Worm (Caenorhabditis elegans) whole organism, early embryonic: ENCODE results near the gene mltn-1.

Source experiments
- ama-1 ChIP-seq: fragments of 150-350 bp; optimal IDR thresholded peaks from 2 replicates; lab custom pipeline; 2014
- ceh-13 ChIP-seq: fragments of 200-800 bp; sonication (Bioruptor generic); optimal IDR thresholded peaks from 2 replicates; lab custom pipeline; 2018; ENCODE audit warnings: mild to moderate bottlenecking, missing genetic modification characterization, missing compliant biosample characterization
- flt-1 ChIP-seq: fragments of 200-800 bp; sonication (Bioruptor generic); IDR thresholded peaks from 2 replicates; pipeline ENCODE4 v1.3.6; 2022; ENCODE audit warnings: missing genetic modification characterization, missing compliant biosample characterization

- TF ChIP-seq flt-1 (GFP tag; lab: Robert Waterston, UW) (no peak), ceh-13 (no peak), ama-1 (no peak)
Observed at ce11 chrII:13148247-13148646, 3.2 kb upstream of the mltn-1 start.
